Fruit fly (Drosophila melanogaster) whole organism, prepupa: ENCODE results near the gene robl37BC.

Experiments
- Blimp-1 ChIP-seq: fragments of 200-800 bp; sonication (Bioruptor generic); optimal IDR thresholded peaks from 3 replicates; lab custom pipeline; 2017; ENCODE audit warnings: missing biosample characterization, missing genetic modification characterization, mild to moderate bottlenecking, moderate library complexity, missing genetic modification reagents
- CG10631 ChIP-seq: fragments of 200-800 bp; sonication (Bioruptor generic); optimal IDR thresholded peaks from 2 replicates; lab custom pipeline; 2016; ENCODE audit warnings: missing biosample characterization, missing genetic modification characterization
- CG10669 ChIP-seq: fragments of 200-800 bp; sonication (Bioruptor generic); optimal IDR thresholded peaks from 3 replicates; lab custom pipeline; 2018; ENCODE audit warnings: missing biosample characterization, mild to moderate bottlenecking, missing genetic modification characterization, moderate library complexity
- CG11294 ChIP-seq: fragments of 200-800 bp; sonication (Bioruptor generic); IDR thresholded peaks from 2 replicates; pipeline ENCODE4 v1.3.6; 2022; ENCODE audit warnings: missing biosample characterization, missing genetic modification characterization
- CG11762 ChIP-seq: fragments of 200-800 bp; sonication (Bioruptor generic); optimal IDR thresholded peaks from 3 replicates; lab custom pipeline; 2016; ENCODE audit warnings: missing biosample characterization, missing genetic modification characterization; ENCODE audit not compliant: insufficient read depth
- CG11902 ChIP-seq: fragments of 200-800 bp; sonication (Bioruptor generic); optimal IDR thresholded peaks from 3 replicates; lab custom pipeline; 2016; ENCODE audit warnings: missing biosample characterization, missing genetic modification characterization
- CG3032 ChIP-seq: fragments of 200-800 bp; optimal IDR thresholded peaks from 2 replicates; lab custom pipeline; 2019; ENCODE audit warnings: missing biosample characterization, mild to moderate bottlenecking, missing genetic modification characterization, moderate library complexity
- CG32006 ChIP-seq: fragments of 200-800 bp; sonication (Bioruptor generic); optimal IDR thresholded peaks from 3 replicates; lab custom pipeline; 2017; ENCODE audit warnings: missing biosample characterization, mild to moderate bottlenecking, missing genetic modification characterization
- CG34406 ChIP-seq: fragments of 200-800 bp; sonication (Bioruptor generic); optimal IDR thresholded peaks from 3 replicates; lab custom pipeline; 2016; ENCODE audit warnings: missing biosample characterization, missing genetic modification characterization
- CG3919 ChIP-seq: fragments of 200-800 bp; sonication (Bioruptor generic); optimal IDR thresholded peaks from 3 replicates; lab custom pipeline; 2016; ENCODE audit warnings: missing biosample characterization, missing genetic modification characterization
- CG6163 ChIP-seq: fragments of 200-800 bp; sonication (Bioruptor generic); IDR thresholded peaks from 3 replicates; pipeline ENCODE4 v1.3.6; 2022; ENCODE audit warnings: missing biosample characterization, missing genetic modification characterization
- CG6276 ChIP-seq: fragments of 200-800 bp; sonication (Bioruptor generic); optimal IDR thresholded peaks from 2 replicates; lab custom pipeline; 2017; ENCODE audit warnings: missing biosample characterization, mild to moderate bottlenecking, missing genetic modification characterization
- CG6792 ChIP-seq: fragments of 200-800 bp; sonication (Bioruptor generic); optimal IDR thresholded peaks from 3 replicates; lab custom pipeline; 2016; ENCODE audit warnings: missing biosample characterization, missing genetic modification characterization
- CG6808 ChIP-seq: fragments of 200-800 bp; sonication (Bioruptor generic); optimal IDR thresholded peaks from 3 replicates; lab custom pipeline; 2017; ENCODE audit warnings: missing biosample characterization, missing genetic modification characterization, mild to moderate bottlenecking, moderate library complexity, missing genetic modification reagents
- CG7368 ChIP-seq: fragments of 200-800 bp; sonication (Bioruptor generic); optimal IDR thresholded peaks from 3 replicates; lab custom pipeline; 2016; ENCODE audit warnings: missing biosample characterization, missing genetic modification characterization
- CG8319 ChIP-seq: fragments of 200-800 bp; sonication (Bioruptor generic); optimal IDR thresholded peaks from 3 replicates; lab custom pipeline; 2016; ENCODE audit warnings: missing biosample characterization, missing genetic modification characterization
- CG8632 ChIP-seq: fragments of 200-800 bp; sonication (Bioruptor generic); optimal IDR thresholded peaks from 3 replicates; lab custom pipeline; 2016; ENCODE audit warnings: missing biosample characterization, missing genetic modification characterization
- CG9139 ChIP-seq: fragments of 200-800 bp; sonication (Bioruptor generic); optimal IDR thresholded peaks from 3 replicates; lab custom pipeline; 2017; ENCODE audit warnings: missing biosample characterization, mild to moderate bottlenecking, missing genetic modification characterization
- Eip75B ChIP-seq: fragments of 200-800 bp; sonication (Bioruptor generic); optimal IDR thresholded peaks from 3 replicates; lab custom pipeline; 2016; ENCODE audit warnings: missing biosample characterization, missing genetic modification characterization
- Eip78C ChIP-seq: fragments of 200-800 bp; sonication (Bioruptor generic); peaks from one replicate; lab custom pipeline; 2016; ENCODE audit warnings: missing biosample characterization, missing genetic modification characterization
- Gug ChIP-seq: fragments of 200-800 bp; sonication (Bioruptor generic); IDR thresholded peaks from 2 replicates; pipeline ENCODE4 v1.3.6; 2022; ENCODE audit warnings: missing biosample characterization, missing genetic modification characterization
- Hr38 ChIP-seq: sonication (Bioruptor generic); optimal IDR thresholded peaks from 2 replicates; lab custom pipeline; 2016; ENCODE audit warnings: missing biosample characterization, missing genetic modification characterization
- Hr4 ChIP-seq: fragments of 200-800 bp; sonication (Bioruptor generic); optimal IDR thresholded peaks from 3 replicates; lab custom pipeline; 2016; ENCODE audit warnings: missing biosample characterization, missing genetic modification characterization
- Lpt ChIP-seq: fragments of 200-800 bp; sonication (Bioruptor generic); optimal IDR thresholded peaks from 3 replicates; lab custom pipeline; 2016; ENCODE audit warnings: missing biosample characterization, missing genetic modification characterization
- OdsH ChIP-seq: fragments of 200-800 bp; sonication (Bioruptor generic); optimal IDR thresholded peaks from 3 replicates; lab custom pipeline; 2016; ENCODE audit warnings: missing biosample characterization, missing genetic modification characterization
- Sox14 ChIP-seq: fragments of 200-800 bp; sonication (Bioruptor generic); optimal IDR thresholded peaks from 3 replicates; lab custom pipeline; 2016; ENCODE audit warnings: missing biosample characterization, missing genetic modification characterization
- Sox15 ChIP-seq: fragments of 200-800 bp; sonication (Bioruptor generic); optimal IDR thresholded peaks from 3 replicates; lab custom pipeline; 2016; ENCODE audit warnings: missing biosample characterization, missing genetic modification characterization
- achi ChIP-seq: fragments of 200-800 bp; sonication (Bioruptor generic); optimal IDR thresholded peaks from 3 replicates; lab custom pipeline; 2016; ENCODE audit warnings: missing biosample characterization, missing genetic modification characterization
- acj6 ChIP-seq: fragments of 200-800 bp; sonication (Bioruptor generic); optimal IDR thresholded peaks from 3 replicates; lab custom pipeline; 2016; ENCODE audit warnings: missing biosample characterization, missing genetic modification characterization
- cyc ChIP-seq: fragments of 200-800 bp; sonication (Bioruptor generic); optimal IDR thresholded peaks from 3 replicates; lab custom pipeline; 2016; ENCODE audit warnings: missing biosample characterization, missing genetic modification characterization
- dsx ChIP-seq: fragments of 200-800 bp; optimal IDR thresholded peaks from 3 replicates; lab custom pipeline; 2019; ENCODE audit warnings: missing biosample characterization, mild to moderate bottlenecking, missing genetic modification characterization, moderate library complexity; ENCODE audit not compliant: poor library complexity, severe bottlenecking
- eg ChIP-seq: fragments of 200-800 bp; sonication (Bioruptor generic); IDR thresholded peaks from 3 replicates; pipeline ENCODE4 v1.3.6; 2022; ENCODE audit warnings: missing biosample characterization, missing genetic modification characterization
- esn ChIP-seq: fragments of 200-800 bp; sonication (Bioruptor generic); optimal IDR thresholded peaks from 2 replicates; lab custom pipeline; 2016; ENCODE audit warnings: missing biosample characterization, mild to moderate bottlenecking, missing genetic modification characterization, moderate library complexity
- fd59A ChIP-seq: fragments of 200-800 bp; sonication (Bioruptor generic); optimal IDR thresholded peaks from 2 replicates; lab custom pipeline; 2017; ENCODE audit warnings: missing biosample characterization, mild to moderate bottlenecking, missing genetic modification characterization, missing genetic modification reagents
- fkh ChIP-seq: fragments of 200-800 bp; sonication (Bioruptor generic); optimal IDR thresholded peaks from 3 replicates; lab custom pipeline; 2017; ENCODE audit warnings: missing biosample characterization, mild to moderate bottlenecking, missing genetic modification characterization, moderate library complexity
- lz ChIP-seq: fragments of 200-800 bp; sonication (Bioruptor generic); optimal IDR thresholded peaks from 3 replicates; lab custom pipeline; 2016; ENCODE audit warnings: missing biosample characterization, missing genetic modification characterization
- net ChIP-seq: fragments of 200-800 bp; sonication (Bioruptor generic); optimal IDR thresholded peaks from 3 replicates; lab custom pipeline; 2016; ENCODE audit warnings: missing biosample characterization, missing genetic modification characterization
- spab ChIP-seq: fragments of 200-800 bp; sonication (Bioruptor generic); optimal IDR thresholded peaks from 2 replicates; lab custom pipeline; 2017; ENCODE audit warnings: missing biosample characterization, mild to moderate bottlenecking, missing genetic modification characterization, missing genetic modification reagents
- ss ChIP-seq, 2 experiments: fragments of 200-800 bp; sonication (Bioruptor generic); optimal IDR thresholded peaks; 2 replicates in 1 of 2; 3 replicates in 1 of 2; lab custom pipeline; 2017 to 2018; ENCODE audit warnings: mild to moderate bottlenecking in 2 of 2, missing biosample characterization in 2 of 2, missing genetic modification characterization in 2 of 2, moderate library complexity in 1 of 2

robl37BC gene

DNA sequence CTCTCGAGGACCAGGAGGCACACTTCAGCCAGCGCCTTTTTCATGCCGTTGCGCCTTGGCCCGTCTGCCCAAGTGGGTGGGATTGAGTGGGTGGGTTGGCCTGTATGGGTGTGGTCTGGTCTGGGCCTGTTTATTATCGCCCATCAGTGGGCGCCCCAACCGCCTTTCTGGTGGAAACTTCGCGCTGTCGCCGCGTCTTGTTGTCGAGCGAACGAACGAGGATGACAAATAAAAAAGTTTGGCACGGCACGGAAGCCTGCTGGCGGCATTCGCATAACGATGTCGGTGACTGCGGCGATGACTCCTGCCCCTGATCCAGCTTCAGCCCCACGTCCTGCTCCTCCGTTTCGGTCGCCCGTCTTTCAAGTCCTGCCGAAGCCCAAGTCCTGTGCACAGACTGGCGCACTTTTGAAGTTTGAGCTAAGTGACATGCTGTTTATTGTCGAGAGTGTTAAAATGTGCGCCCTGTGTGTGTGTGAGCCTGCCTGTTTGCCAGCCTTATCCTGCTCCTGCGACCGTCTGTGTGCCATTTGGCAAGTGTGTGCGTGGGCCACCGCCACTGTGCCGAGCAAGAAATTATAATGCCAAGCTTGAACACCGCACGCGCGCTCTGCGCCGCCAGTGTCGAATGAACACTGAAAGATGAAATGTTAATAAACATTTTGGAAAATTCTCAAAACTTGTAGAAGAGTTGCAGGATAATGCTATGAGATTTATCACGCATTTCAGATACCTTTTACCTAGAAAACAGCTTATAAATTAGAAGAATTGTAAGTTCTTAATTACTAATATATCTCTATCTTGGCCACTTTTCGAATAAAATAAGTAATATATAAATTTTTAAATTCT, 3.6 kb downstream of the robl37BC start (continued):
- TF ChIP-seq Eip78C (GFP tag; lab: Kevin White, UChicago) = peak; percentile 86
- peak; percentile 70 for TF ChIP-seq CG6808 (GFP tag; lab: Kevin White, UChicago)
- peak; percentile 22 for TF ChIP-seq lz (GFP tag; lab: Kevin White, UChicago)
- TF ChIP-seq CG11294 (GFP tag; lab: Robert Waterston, UW) = no peak
- peak; percentile 14 for TF ChIP-seq Eip75B
- no peak for TF ChIP-seq CG11902 (GFP tag; lab: Kevin White, UChicago)
- TF ChIP-seq Lpt (GFP tag; lab: Kevin White, UChicago) = no peak
- TF ChIP-seq CG6163 (GFP tag; lab: Robert Waterston, UW) = no peak
- TF ChIP-seq CG9139 (GFP tag; lab: Kevin White, UChicago) = peak; percentile 33
- TF ChIP-seq CG10669 (GFP tag; lab: Kevin White, UChicago) = peak; percentile 59
- TF ChIP-seq CG6276 (GFP tag; lab: Kevin White, UChicago) = peak; percentile 39
- peak; percentile 11 for TF ChIP-seq cyc (GFP tag; lab: Kevin White, UChicago)
- TF ChIP-seq OdsH = peak; percentile 52
- peak; percentile 38 for TF ChIP-seq achi (GFP tag; lab: Kevin White, UChicago)
- TF ChIP-seq dsx (GFP tag; lab: Kevin White, UChicago) = peak; percentile 61
- TF ChIP-seq Sox14 (GFP tag; lab: Kevin White, UChicago) = no peak
- peak; percentile 30 for TF ChIP-seq CG3919 (GFP tag; lab: Kevin White, UChicago)
- peak; percentile 23 for TF ChIP-seq fkh
- no peak for TF ChIP-seq CG8319
- peak; percentile 49 for TF ChIP-seq acj6 (GFP tag; lab: Kevin White, UChicago)
- TF ChIP-seq CG8632 = peak; percentile 44
- TF ChIP-seq CG10631 (GFP tag; lab: Kevin White, UChicago) = peak; percentile 41
- no peak for TF ChIP-seq Blimp-1 (GFP tag; lab: Kevin White, UChicago)
- TF ChIP-seq eg (GFP tag; lab: Robert Waterston, UW) = no peak
- peak; percentile 55 to 66 for TF ChIP-seq ss (GFP tag; optimal IDR thresholded peaks at IDR 0.05; lab: Kevin White, UChicago)

- TF ChIP-seq Hr38 = no peak
- no peak for TF ChIP-seq CG6276 (GFP tag; lab: Kevin White, UChicago)
- TF ChIP-seq spab = no peak
Observed at dm6 chr2L:19014881-19015366, 4.3 kb downstream of the robl37BC start.

DNA sequence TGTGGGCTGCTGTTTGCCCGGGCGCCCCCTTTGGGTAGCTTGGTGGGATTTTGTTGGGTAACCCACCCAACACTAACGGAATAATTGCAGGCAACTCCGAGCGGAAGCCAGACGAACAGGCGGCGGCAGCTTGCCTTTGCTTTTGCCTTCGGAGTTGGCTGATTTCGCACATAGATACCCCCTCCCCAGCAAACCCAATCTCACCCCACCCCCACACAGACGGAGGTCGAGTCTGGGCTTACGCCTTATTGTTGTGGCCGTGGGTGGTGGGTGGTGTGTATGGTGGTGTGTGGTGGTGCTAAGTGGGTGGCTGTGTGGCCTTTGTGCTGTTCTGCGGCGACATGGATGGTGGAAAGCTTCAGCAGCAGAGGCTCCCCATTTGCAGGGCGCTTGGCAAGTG, 5.0 kb downstream of the robl37BC start:
- TF ChIP-seq CG7368 (GFP tag; lab: Kevin White, UChicago) (peak; percentile 45), fd59A (no peak)

DNA sequence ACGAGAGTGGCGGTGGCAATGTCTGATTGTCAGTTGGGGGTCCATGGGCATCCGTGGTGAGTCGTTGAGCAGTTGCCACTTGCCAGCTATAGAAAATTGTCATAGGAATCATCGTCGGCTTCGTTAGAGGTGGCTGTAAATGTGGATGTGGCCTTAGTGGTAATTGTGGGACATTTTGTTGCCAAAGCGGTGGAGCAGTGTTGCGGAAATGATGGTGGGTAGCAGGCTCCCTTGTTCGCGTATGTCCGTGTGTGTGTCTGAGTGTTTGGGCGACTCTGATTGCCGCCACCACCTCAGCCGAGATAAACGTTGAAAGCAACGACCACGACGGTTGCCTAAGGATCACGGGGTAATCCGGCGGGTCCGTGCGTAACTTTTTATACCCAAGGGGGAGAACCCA, 6.4 kb downstream of the robl37BC start:
- TF ChIP-seq CG34406 (GFP tag; lab: Kevin White, UChicago) (no peak), CG11902 (GFP tag; lab: Kevin White, UChicago) (no peak), Gug (GFP tag; lab: Robert Waterston, UW) (no peak), esn (no peak), CG6792 (GFP tag; lab: Kevin White, UChicago) (no peak), Blimp-1 (GFP tag; lab: Kevin White, UChicago) (no peak), net (GFP tag; lab: Kevin White, UChicago) (no peak), OdsH (no peak), Sox15 (GFP tag; lab: Kevin White, UChicago) (no peak), Eip75B (no peak), Hr4 (GFP tag; lab: Kevin White, UChicago) (no peak), Eip78C (GFP tag; lab: Kevin White, UChicago) (no peak), fd59A (no peak), CG6808 (GFP tag; lab: Kevin White, UChicago) (no peak), CG11762 (GFP tag; lab: Kevin White, UChicago) (no peak), CG3032 (no peak), CG32006 (GFP tag; lab: Kevin White, UChicago) (no peak)
- TF ChIP-seq, all 60 proteins: peak for 0
